Fruit fly (Drosophila melanogaster) whole organism, prepupa: ENCODE measurements around the gene CG33325.

Experiments used
- Blimp-1 ChIP-seq: fragments of 200-800 bp; sonication (Bioruptor generic); optimal IDR thresholded peaks from 3 replicates; lab custom pipeline; 2017; ENCODE audit warnings: missing biosample characterization, missing genetic modification characterization, mild to moderate bottlenecking, moderate library complexity, missing genetic modification reagents
- CG10631 ChIP-seq: fragments of 200-800 bp; sonication (Bioruptor generic); optimal IDR thresholded peaks from 2 replicates; lab custom pipeline; 2016; ENCODE audit warnings: missing biosample characterization, missing genetic modification characterization
- CG10669 ChIP-seq: fragments of 200-800 bp; sonication (Bioruptor generic); optimal IDR thresholded peaks from 3 replicates; lab custom pipeline; 2018; ENCODE audit warnings: missing biosample characterization, mild to moderate bottlenecking, missing genetic modification characterization, moderate library complexity
- CG11294 ChIP-seq: fragments of 200-800 bp; sonication (Bioruptor generic); IDR thresholded peaks from 2 replicates; pipeline ENCODE4 v1.3.6; 2022; ENCODE audit warnings: missing biosample characterization, missing genetic modification characterization
- CG11762 ChIP-seq: fragments of 200-800 bp; sonication (Bioruptor generic); optimal IDR thresholded peaks from 3 replicates; lab custom pipeline; 2016; ENCODE audit warnings: missing biosample characterization, missing genetic modification characterization; ENCODE audit not compliant: insufficient read depth
- CG15336 ChIP-seq: fragments of 200-800 bp; sonication (Bioruptor generic); IDR thresholded peaks from 2 replicates; pipeline ENCODE4 v1.3.6; 2022; ENCODE audit warnings: missing biosample characterization, missing genetic modification characterization
- CG1621 ChIP-seq: fragments of 200-800 bp; sonication (Bioruptor generic); optimal IDR thresholded peaks from 3 replicates; lab custom pipeline; 2018; ENCODE audit warnings: missing biosample characterization, mild to moderate bottlenecking, missing genetic modification characterization
- CG16779 ChIP-seq: fragments of 200-800 bp; sonication (Bioruptor generic); optimal IDR thresholded peaks from 3 replicates; lab custom pipeline; 2017; ENCODE audit warnings: missing biosample characterization, mild to moderate bottlenecking, missing genetic modification characterization
- CG3032 ChIP-seq: fragments of 200-800 bp; optimal IDR thresholded peaks from 2 replicates; lab custom pipeline; 2019; ENCODE audit warnings: missing biosample characterization, mild to moderate bottlenecking, missing genetic modification characterization, moderate library complexity
- CG31627 ChIP-seq: fragments of 200-800 bp; sonication (Bioruptor generic); optimal IDR thresholded peaks from 3 replicates; lab custom pipeline; 2016; ENCODE audit warnings: missing biosample characterization, missing genetic modification characterization
- CG32006 ChIP-seq: fragments of 200-800 bp; sonication (Bioruptor generic); optimal IDR thresholded peaks from 3 replicates; lab custom pipeline; 2017; ENCODE audit warnings: missing biosample characterization, mild to moderate bottlenecking, missing genetic modification characterization
- CG34406 ChIP-seq: fragments of 200-800 bp; sonication (Bioruptor generic); optimal IDR thresholded peaks from 3 replicates; lab custom pipeline; 2016; ENCODE audit warnings: missing biosample characterization, missing genetic modification characterization
- CG3919 ChIP-seq: fragments of 200-800 bp; sonication (Bioruptor generic); optimal IDR thresholded peaks from 3 replicates; lab custom pipeline; 2016; ENCODE audit warnings: missing biosample characterization, missing genetic modification characterization
- CG4318 ChIP-seq: fragments of 200-800 bp; sonication (Bioruptor generic); optimal IDR thresholded peaks from 3 replicates; lab custom pipeline; 2017; ENCODE audit warnings: missing biosample characterization, mild to moderate bottlenecking, missing genetic modification characterization
- CG6163 ChIP-seq: fragments of 200-800 bp; sonication (Bioruptor generic); IDR thresholded peaks from 3 replicates; pipeline ENCODE4 v1.3.6; 2022; ENCODE audit warnings: missing biosample characterization, missing genetic modification characterization
- CG6276 ChIP-seq: fragments of 200-800 bp; sonication (Bioruptor generic); optimal IDR thresholded peaks from 2 replicates; lab custom pipeline; 2017; ENCODE audit warnings: missing biosample characterization, mild to moderate bottlenecking, missing genetic modification characterization
- CG6808 ChIP-seq: fragments of 200-800 bp; sonication (Bioruptor generic); optimal IDR thresholded peaks from 3 replicates; lab custom pipeline; 2017; ENCODE audit warnings: missing biosample characterization, missing genetic modification characterization, mild to moderate bottlenecking, moderate library complexity, missing genetic modification reagents
- CG6854 ChIP-seq: fragments of 200-800 bp; sonication (Bioruptor generic); optimal IDR thresholded peaks from 2 replicates; lab custom pipeline; 2017; ENCODE audit warnings: missing biosample characterization, mild to moderate bottlenecking, missing genetic modification characterization
- CG7368 ChIP-seq: fragments of 200-800 bp; sonication (Bioruptor generic); optimal IDR thresholded peaks from 3 replicates; lab custom pipeline; 2016; ENCODE audit warnings: missing biosample characterization, missing genetic modification characterization
- CG8119 ChIP-seq: fragments of 200-800 bp; sonication (Bioruptor generic); IDR thresholded peaks from 3 replicates; pipeline ENCODE4 v1.3.6; 2022; ENCODE audit warnings: missing biosample characterization, missing genetic modification characterization
- CG8319 ChIP-seq: fragments of 200-800 bp; sonication (Bioruptor generic); optimal IDR thresholded peaks from 3 replicates; lab custom pipeline; 2016; ENCODE audit warnings: missing biosample characterization, missing genetic modification characterization
- CG8632 ChIP-seq: fragments of 200-800 bp; sonication (Bioruptor generic); optimal IDR thresholded peaks from 3 replicates; lab custom pipeline; 2016; ENCODE audit warnings: missing biosample characterization, missing genetic modification characterization
- CG9139 ChIP-seq: fragments of 200-800 bp; sonication (Bioruptor generic); optimal IDR thresholded peaks from 3 replicates; lab custom pipeline; 2017; ENCODE audit warnings: missing biosample characterization, mild to moderate bottlenecking, missing genetic modification characterization
- Eip75B ChIP-seq: fragments of 200-800 bp; sonication (Bioruptor generic); optimal IDR thresholded peaks from 3 replicates; lab custom pipeline; 2016; ENCODE audit warnings: missing biosample characterization, missing genetic modification characterization
- Eip78C ChIP-seq: fragments of 200-800 bp; sonication (Bioruptor generic); peaks from one replicate; lab custom pipeline; 2016; ENCODE audit warnings: missing biosample characterization, missing genetic modification characterization
- Eip93F ChIP-seq: fragments of 200-800 bp; sonication (Bioruptor generic); optimal IDR thresholded peaks from 2 replicates; lab custom pipeline; 2016; ENCODE audit warnings: missing biosample characterization, mild to moderate bottlenecking, missing genetic modification characterization
- Ets21C ChIP-seq: fragments of 200-800 bp; sonication (Bioruptor generic); optimal IDR thresholded peaks from 3 replicates; lab custom pipeline; 2016; ENCODE audit warnings: missing biosample characterization, missing genetic modification characterization
- Gug ChIP-seq: fragments of 200-800 bp; sonication (Bioruptor generic); IDR thresholded peaks from 2 replicates; pipeline ENCODE4 v1.3.6; 2022; ENCODE audit warnings: missing biosample characterization, missing genetic modification characterization
- Hr38 ChIP-seq: sonication (Bioruptor generic); optimal IDR thresholded peaks from 2 replicates; lab custom pipeline; 2016; ENCODE audit warnings: missing biosample characterization, missing genetic modification characterization
- Hr39 ChIP-seq: fragments of 200-800 bp; sonication (Bioruptor generic); optimal IDR thresholded peaks from 2 replicates; lab custom pipeline; 2016; ENCODE audit warnings: missing biosample characterization, missing genetic modification characterization
- Hr4 ChIP-seq: fragments of 200-800 bp; sonication (Bioruptor generic); optimal IDR thresholded peaks from 3 replicates; lab custom pipeline; 2016; ENCODE audit warnings: missing biosample characterization, missing genetic modification characterization
- Lpt ChIP-seq: fragments of 200-800 bp; sonication (Bioruptor generic); optimal IDR thresholded peaks from 3 replicates; lab custom pipeline; 2016; ENCODE audit warnings: missing biosample characterization, missing genetic modification characterization
- OdsH ChIP-seq: fragments of 200-800 bp; sonication (Bioruptor generic); optimal IDR thresholded peaks from 3 replicates; lab custom pipeline; 2016; ENCODE audit warnings: missing biosample characterization, missing genetic modification characterization
- Smox ChIP-seq: fragments of 200-800 bp; sonication (Bioruptor generic); optimal IDR thresholded peaks from 3 replicates; lab custom pipeline; 2016; ENCODE audit warnings: missing biosample characterization, missing genetic modification characterization
- Sox14 ChIP-seq: fragments of 200-800 bp; sonication (Bioruptor generic); optimal IDR thresholded peaks from 3 replicates; lab custom pipeline; 2016; ENCODE audit warnings: missing biosample characterization, missing genetic modification characterization
- Sox15 ChIP-seq: fragments of 200-800 bp; sonication (Bioruptor generic); optimal IDR thresholded peaks from 3 replicates; lab custom pipeline; 2016; ENCODE audit warnings: missing biosample characterization, missing genetic modification characterization
- achi ChIP-seq: fragments of 200-800 bp; sonication (Bioruptor generic); optimal IDR thresholded peaks from 3 replicates; lab custom pipeline; 2016; ENCODE audit warnings: missing biosample characterization, missing genetic modification characterization
- acj6 ChIP-seq: fragments of 200-800 bp; sonication (Bioruptor generic); optimal IDR thresholded peaks from 3 replicates; lab custom pipeline; 2016; ENCODE audit warnings: missing biosample characterization, missing genetic modification characterization
- dac ChIP-seq: fragments of 200-800 bp; sonication (Bioruptor generic); optimal IDR thresholded peaks from 2 replicates; lab custom pipeline; 2017; ENCODE audit warnings: missing biosample characterization, mild to moderate bottlenecking, missing genetic modification characterization
- dsx ChIP-seq: fragments of 200-800 bp; optimal IDR thresholded peaks from 3 replicates; lab custom pipeline; 2019; ENCODE audit warnings: missing biosample characterization, mild to moderate bottlenecking, missing genetic modification characterization, moderate library complexity; ENCODE audit not compliant: poor library complexity, severe bottlenecking
- eg ChIP-seq: fragments of 200-800 bp; sonication (Bioruptor generic); IDR thresholded peaks from 3 replicates; pipeline ENCODE4 v1.3.6; 2022; ENCODE audit warnings: missing biosample characterization, missing genetic modification characterization
- esn ChIP-seq: fragments of 200-800 bp; sonication (Bioruptor generic); optimal IDR thresholded peaks from 2 replicates; lab custom pipeline; 2016; ENCODE audit warnings: missing biosample characterization, mild to moderate bottlenecking, missing genetic modification characterization, moderate library complexity
- fd85E ChIP-seq: fragments of 200-800 bp; sonication (Bioruptor generic); optimal IDR thresholded peaks from 3 replicates; lab custom pipeline; 2016; ENCODE audit warnings: missing biosample characterization, missing genetic modification characterization
- fkh ChIP-seq: fragments of 200-800 bp; sonication (Bioruptor generic); optimal IDR thresholded peaks from 3 replicates; lab custom pipeline; 2017; ENCODE audit warnings: missing biosample characterization, mild to moderate bottlenecking, missing genetic modification characterization, moderate library complexity
- lz ChIP-seq: fragments of 200-800 bp; sonication (Bioruptor generic); optimal IDR thresholded peaks from 3 replicates; lab custom pipeline; 2016; ENCODE audit warnings: missing biosample characterization, missing genetic modification characterization
- pdm3 ChIP-seq: fragments of 200-800 bp; sonication (Bioruptor generic); optimal IDR thresholded peaks from 3 replicates; lab custom pipeline; 2016; ENCODE audit warnings: missing biosample characterization, missing genetic modification characterization
- salr ChIP-seq, 2 experiments: fragments of 200-800 bp; sonication (Bioruptor generic); optimal IDR thresholded peaks; 3 replicates each; lab custom pipeline; 2016 to 2018; ENCODE audit warnings: missing biosample characterization in 2 of 2, missing genetic modification characterization in 2 of 2, mild to moderate bottlenecking in 1 of 2
- spab ChIP-seq: fragments of 200-800 bp; sonication (Bioruptor generic); optimal IDR thresholded peaks from 2 replicates; lab custom pipeline; 2017; ENCODE audit warnings: missing biosample characterization, mild to moderate bottlenecking, missing genetic modification characterization, missing genetic modification reagents
- ss ChIP-seq, 2 experiments: fragments of 200-800 bp; sonication (Bioruptor generic); optimal IDR thresholded peaks; 2 replicates in 1 of 2; 3 replicates in 1 of 2; lab custom pipeline; 2017 to 2018; ENCODE audit warnings: mild to moderate bottlenecking in 2 of 2, missing biosample characterization in 2 of 2, missing genetic modification characterization in 2 of 2, moderate library complexity in 1 of 2
- svp ChIP-seq: fragments of 200-800 bp; sonication (Bioruptor generic); peaks from one replicate; lab custom pipeline; 2016; ENCODE audit warnings: missing biosample characterization, missing genetic modification characterization
- topi ChIP-seq: fragments of 200-800 bp; sonication (Bioruptor generic); optimal IDR thresholded peaks from 3 replicates; lab custom pipeline; 2016; ENCODE audit warnings: missing biosample characterization, missing genetic modification characterization
- vri ChIP-seq: fragments of 200-800 bp; sonication (Bioruptor generic); optimal IDR thresholded peaks from 3 replicates; lab custom pipeline; 2016; ENCODE audit warnings: missing biosample characterization, mild to moderate bottlenecking, missing genetic modification characterization

The CG33325 gene

dm6 chr3R:8663668-8664283 lies 16.1 kb downstream of the CG33325 start, which contains the start of gene CG8032:
Gene CG8032 (plus strand): TSS chr3R:8664115.
- TF ChIP-seq CG6276 (GFP tag; lab: Kevin White, UChicago): no peak
- no peak for TF ChIP-seq dac
- TF ChIP-seq Eip78C (GFP tag; lab: Kevin White, UChicago): peak; percentile 62
- peak; percentile 36 for TF ChIP-seq Sox14 (GFP tag; lab: Kevin White, UChicago)
- TF ChIP-seq CG1621: no peak
- TF ChIP-seq acj6 (GFP tag; lab: Kevin White, UChicago): peak; percentile 27
- no peak for TF ChIP-seq CG8319 (GFP tag; lab: Kevin White, UChicago)
- TF ChIP-seq vri (GFP tag; lab: Kevin White, UChicago): peak; percentile 57
- TF ChIP-seq CG8632: no peak
- TF ChIP-seq CG15336 (GFP tag; lab: Robert Waterston, UW): 0 out of 2 replicates have a peak, but pooled peaks have one; percentile 12
- TF ChIP-seq CG32006 (GFP tag; lab: Kevin White, UChicago): no peak
- peak; percentile 54 for TF ChIP-seq Hr4 (GFP tag; lab: Kevin White, UChicago)
- TF ChIP-seq eg (GFP tag; lab: Robert Waterston, UW): no peak
- peak; percentile 59 for TF ChIP-seq esn (GFP tag; lab: Kevin White, UChicago)
- TF ChIP-seq svp: peak; percentile 93
- peak; percentile 62 for TF ChIP-seq lz (GFP tag; lab: Kevin White, UChicago)
- TF ChIP-seq CG7368 (GFP tag; lab: Kevin White, UChicago): no peak
- peak; percentile 29 for TF ChIP-seq dsx (GFP tag; lab: Kevin White, UChicago)
- TF ChIP-seq Eip75B (GFP tag; lab: Kevin White, UChicago): peak; percentile 63
- TF ChIP-seq topi: peak; percentile 39
- peak; percentile 56 for TF ChIP-seq Smox
- TF ChIP-seq CG10669 (GFP tag; lab: Kevin White, UChicago): no peak
- TF ChIP-seq achi (GFP tag; lab: Kevin White, UChicago): peak; percentile 100
- peak; percentile 30 for TF ChIP-seq Ets21C (GFP tag; lab: Kevin White, UChicago)
- TF ChIP-seq Hr38 (GFP tag; lab: Kevin White, UChicago): no peak
- no peak for TF ChIP-seq CG3032 (tag; lab: Kevin White, UChicago)
- TF ChIP-seq CG11762: no peak
- no peak for TF ChIP-seq CG16779 (tag; lab: Kevin White, UChicago)
- no peak for TF ChIP-seq CG6854 (GFP tag; lab: Kevin White, UChicago)
- TF ChIP-seq spab (GFP tag; lab: Kevin White, UChicago): no peak
- peak; percentile 97 for TF ChIP-seq fkh (GFP tag; lab: Kevin White, UChicago)
- TF ChIP-seq CG31627: peak; percentile 37
- no peak for TF ChIP-seq Blimp-1 (GFP tag; lab: Kevin White, UChicago)
- peak; percentile 2 for TF ChIP-seq CG34406 (GFP tag; lab: Kevin White, UChicago)
- no peak for TF ChIP-seq Sox15
- no peak for TF ChIP-seq CG9139 (GFP tag; lab: Kevin White, UChicago)
- no peak for TF ChIP-seq Lpt (GFP tag; lab: Kevin White, UChicago)
- TF ChIP-seq fd85E: no peak
- TF ChIP-seq OdsH (GFP tag; lab: Kevin White, UChicago): peak; percentile 43
- peak; percentile 58 for TF ChIP-seq CG10631
- no peak for TF ChIP-seq CG4318 (GFP tag; lab: Kevin White, UChicago)
- peak; percentile 61 for TF ChIP-seq pdm3
- no peak for TF ChIP-seq Gug (GFP tag; lab: Robert Waterston, UW)
- TF ChIP-seq CG8119 (GFP tag; lab: Robert Waterston, UW): no peak
- TF ChIP-seq Eip93F: no peak
- TF ChIP-seq salr (GFP tag; optimal IDR thresholded peaks at IDR 0.05; lab: Kevin White, UChicago): peak in 1 of 2 experiments; percentile 14
- TF ChIP-seq Hr39 (GFP tag; lab: Kevin White, UChicago): peak; percentile 57
- TF ChIP-seq CG11294 (GFP tag; lab: Robert Waterston, UW): no peak
- no peak for TF ChIP-seq CG6163 (GFP tag; lab: Robert Waterston, UW)
- TF ChIP-seq ss (GFP tag; optimal IDR thresholded peaks at IDR 0.05; lab: Kevin White, UChicago): peak in 1 of 2 experiments; percentile 26
- no peak for TF ChIP-seq CG6808 (GFP tag; lab: Kevin White, UChicago)
- TF ChIP-seq CG3919 (GFP tag; lab: Kevin White, UChicago): peak; percentile 50
